Worm (Caenorhabditis elegans): ENCODE data around the gene try-1.
"Not testable (repeated sequence)": the region's sequence is repeated elsewhere in the genome, so short reads cannot be mapped to it uniquely, and the experiment has no call there.

Gene try-1

ce11 chrII:4937743-4938142, 11.6 kb downstream of the try-1 start, which contains the start of gene ZK546.4:
Gene ZK546.4, plus strand, starts transcription at chrII:4938043.
- TF ChIP-seq lin-11 (tag; optimal IDR thresholded peaks at IDR 0.05) = no peak

DNA sequence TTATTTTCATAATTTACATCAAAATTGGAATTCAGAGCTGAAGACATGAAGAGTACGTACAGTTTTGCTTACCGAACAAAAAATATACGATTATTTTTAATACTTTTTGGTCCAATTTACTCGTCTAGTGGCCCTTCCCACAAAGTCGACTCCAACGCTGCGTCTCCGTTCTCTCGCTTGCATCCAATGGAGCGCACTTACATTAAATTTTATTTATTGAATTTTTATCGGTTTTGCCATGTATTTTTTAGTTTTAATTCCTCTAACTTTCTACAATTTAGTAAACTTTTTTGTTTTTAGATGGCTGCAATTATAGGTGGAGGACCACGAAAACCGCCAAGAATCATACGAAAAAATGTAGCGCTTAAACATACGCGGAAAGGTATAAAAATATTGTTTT, 13.8 kb downstream of the try-1 start, which contains the start of gene ZK546.5:
Gene ZK546.5, plus strand, starts transcription at position 301 of the 400 bp plus-strand sequence.
- TF ChIP-seq unc-55 (GFP tag; optimal IDR thresholded peaks at IDR 0.05) (peak; percentile 18), nhr-10 (tag; optimal IDR thresholded peaks at IDR 0.05) (no peak), C34F6.9 (tag; optimal IDR thresholded peaks at IDR 0.05) (peak; percentile 34)

- TF ChIP-seq zag-1 (tag; optimal IDR thresholded peaks at IDR 0.05) = no peak
- no peak for TF ChIP-seq unc-62 (GFP tag; optimal IDR thresholded peaks at IDR 0.05)
- no peak for TF ChIP-seq blmp-1 (tag; optimal IDR thresholded peaks at IDR 0.05; ENCODE audit: insufficient read depth)
- no peak for TF ChIP-seq ceh-82 (tag; optimal IDR thresholded peaks at IDR 0.05)
- TF ChIP-seq ama-1 (optimal IDR thresholded peaks at IDR 0.05) = no peak
- TF ChIP-seq ZK546.5 (tag; optimal IDR thresholded peaks at IDR 0.05) = no peak
- no peak for TF ChIP-seq Y55F3AM.14 (GFP tag; optimal IDR thresholded peaks at IDR 0.05)
- no peak for TF ChIP-seq lin-11 (tag; optimal IDR thresholded peaks at IDR 0.05)
- no peak for TF ChIP-seq mdl-1 (tag; optimal IDR thresholded peaks at IDR 0.05)
- TF ChIP-seq mab-5 (tag; optimal IDR thresholded peaks at IDR 0.05) = no peak
- TF ChIP-seq elt-1 (tag; optimal IDR thresholded peaks at IDR 0.05) = no peak
- TF ChIP-seq mbf-1 (tag; optimal IDR thresholded peaks at IDR 0.05) = no peak
- no peak for TF ChIP-seq F13H6.1 (tag; optimal IDR thresholded peaks at IDR 0.05)
- TF ChIP-seq dmd-4 (tag; optimal IDR thresholded peaks at IDR 0.05) = no peak
- TF ChIP-seq nhr-10 (tag; optimal IDR thresholded peaks at IDR 0.05) = no peak
- TF ChIP-seq lin-13 (GFP tag; optimal IDR thresholded peaks at IDR 0.05) = no peak
- TF ChIP-seq nhr-77 (tag; optimal IDR thresholded peaks at IDR 0.05) = no peak
- no peak for TF ChIP-seq fos-1 (tag; optimal IDR thresholded peaks at IDR 0.05)
- no peak for TF ChIP-seq nhr-12 (tag; optimal IDR thresholded peaks at IDR 0.05)
Measured at ce11 chrII:4934954-4935353, 14.4 kb downstream of the try-1 start, which contains the start of gene gst-30. Gene gst-30, minus strand, starts transcription at chrII:4935054.

- TF ChIP-seq Y55F3AM.14 (GFP tag; optimal IDR thresholded peaks at IDR 0.05); ceh-82 (tag; optimal IDR thresholded peaks at IDR 0.05); unc-39 (tag; optimal IDR thresholded peaks at IDR 0.05): not testable (repeated sequence)
Measured at ce11 chrII:4932727-4933126, 16.6 kb downstream of the try-1 start, which contains the start of gene msp-152. Gene msp-152, plus strand, starts transcription at chrII:4933027.

- no peak for TF ChIP-seq sma-3 (GFP tag; optimal IDR thresholded peaks at IDR 0.05)
- no peak for TF ChIP-seq sem-4 (tag; optimal IDR thresholded peaks at IDR 0.05)
- TF ChIP-seq nhr-11 (tag; optimal IDR thresholded peaks at IDR 0.05) = no peak
- no peak for TF ChIP-seq nhr-77 (tag; optimal IDR thresholded peaks at IDR 0.05)
- TF ChIP-seq elt-3 (tag; optimal IDR thresholded peaks at IDR 0.05) = no peak
- TF ChIP-seq F13H6.1 (tag; optimal IDR thresholded peaks at IDR 0.05) = no peak
- no peak for TF ChIP-seq ama-1 (optimal IDR thresholded peaks at IDR 0.05)
- TF ChIP-seq nhr-237 (tag; optimal IDR thresholded peaks at IDR 0.05) = no peak
- TF ChIP-seq C34F6.9 (tag; optimal IDR thresholded peaks at IDR 0.05) = no peak
- no peak for TF ChIP-seq lsy-2 (tag; optimal IDR thresholded peaks at IDR 0.05)
- no peak for TF ChIP-seq nhr-23 (tag; optimal IDR thresholded peaks at IDR 0.05)
- TF ChIP-seq fos-1 (tag; optimal IDR thresholded peaks at IDR 0.05) = no peak
- no peak for TF ChIP-seq unc-62 (GFP tag; optimal IDR thresholded peaks at IDR 0.05)
- TF ChIP-seq nhr-129 (tag; optimal IDR thresholded peaks at IDR 0.05) = no peak
- no peak for TF ChIP-seq nhr-6 (tag; optimal IDR thresholded peaks at IDR 0.05)
- no peak for TF ChIP-seq blmp-1 (tag; optimal IDR thresholded peaks at IDR 0.05; ENCODE audit: insufficient read depth)
Measured at ce11 chrII:4931286-4931685, 18.0 kb downstream of the try-1 start.

DNA sequence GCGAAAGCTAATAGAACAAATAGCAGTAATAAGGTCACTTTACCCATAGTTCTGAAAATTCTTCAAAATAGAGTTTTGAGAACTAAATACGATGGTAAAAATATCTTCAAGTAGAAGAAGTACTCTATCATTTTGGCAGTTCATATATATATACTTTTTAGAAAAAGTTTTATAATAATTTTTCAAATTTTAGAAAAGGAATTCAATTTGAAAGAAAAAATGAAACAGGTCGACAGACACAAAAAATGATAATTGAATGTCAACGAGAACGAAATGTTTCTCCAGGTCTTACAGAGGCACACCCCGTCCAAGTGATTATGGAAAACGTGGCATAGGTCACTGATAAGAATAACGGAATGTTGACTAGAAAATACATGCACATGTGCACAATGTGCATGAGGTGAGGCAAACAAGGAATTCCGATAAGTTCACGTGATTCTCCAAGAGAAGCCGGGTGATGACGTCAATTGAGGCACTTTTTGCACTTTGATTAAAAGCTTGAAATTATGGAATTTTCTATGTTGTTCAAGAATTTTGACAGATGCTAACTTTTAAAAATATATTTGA, 24.0 kb downstream of the try-1 start, which contains the start of gene aagr-2:
Gene aagr-2, minus strand, starts transcription at position 51 of the 567 bp plus-strand sequence.
- TF ChIP-seq mdl-1 (tag; optimal IDR thresholded peaks at IDR 0.05) (peak in 1 of 2 experiments; percentile 47), alr-1 (tag; optimal IDR thresholded peaks at IDR 0.05) (no peak), zag-1 (tag; optimal IDR thresholded peaks at IDR 0.05) (no peak), nhr-12 (tag; optimal IDR thresholded peaks at IDR 0.05) (no peak), lsy-2 (tag; optimal IDR thresholded peaks at IDR 0.05) (no peak), gmeb-1 (tag; optimal IDR thresholded peaks at IDR 0.05) (peak; percentile 9), sma-3 (GFP tag; optimal IDR thresholded peaks at IDR 0.05) (peak; percentile 10), skn-1 (tag; optimal IDR thresholded peaks at IDR 0.05) (no peak), unc-62 (GFP tag; optimal IDR thresholded peaks at IDR 0.05) (no peak), lin-11 (tag; optimal IDR thresholded peaks at IDR 0.05) (no peak), fos-1 (tag; optimal IDR thresholded peaks at IDR 0.05) (peak; percentile 93), ceh-16 (tag; optimal IDR thresholded peaks at IDR 0.05) (no peak), lin-39 (tag; optimal IDR thresholded peaks at IDR 0.05) (no peak), crh-2 (tag; optimal IDR thresholded peaks at IDR 0.05) (peak; percentile 95), sma-9 (GFP tag; optimal IDR thresholded peaks at IDR 0.05) (peak; percentile 93), sma-9 (tag; optimal IDR thresholded peaks at IDR 0.05) (no peak), ztf-11 (tag; optimal IDR thresholded peaks at IDR 0.05) (no peak), nhr-129 (tag; optimal IDR thresholded peaks at IDR 0.05) (no peak), snpc-4 (tag; optimal IDR thresholded peaks at IDR 0.05) (no peak), nhr-23 (tag; optimal IDR thresholded peaks at IDR 0.05) (no peak), nhr-21 (tag; optimal IDR thresholded peaks at IDR 0.05) (no peak), blmp-1 (tag; optimal IDR thresholded peaks at IDR 0.05; ENCODE audit: insufficient read depth) (no peak), F13H6.1 (tag; optimal IDR thresholded peaks at IDR 0.05) (peak; percentile 62), nhr-6 (tag; optimal IDR thresholded peaks at IDR 0.05) (no peak)

Measured in whole organism, L2 larva.